Worm (Caenorhabditis elegans): Measurements from ENCODE around the gene msrp-5.

ce11 chrII:2583044-2583443, 33.7 kb upstream of the msrp-5 start, which contains the start of gene sri-74:
- TF ChIP-seq hlh-30 (tag; optimal IDR thresholded peaks at IDR 0.05; ENCODE audit: insufficient read depth): no peak
- no peak for TF ChIP-seq K09A11.1 (tag; optimal IDR thresholded peaks at IDR 0.05; ENCODE audit: insufficient read depth)
- TF ChIP-seq pax-1 (tag; optimal IDR thresholded peaks at IDR 0.05): no peak
- no peak for TF ChIP-seq unc-86 (tag; optimal IDR thresholded peaks at IDR 0.05)
- TF ChIP-seq nfya-1 (tag; optimal IDR thresholded peaks at IDR 0.05): no peak
- TF ChIP-seq unc-42 (tag; optimal IDR thresholded peaks at IDR 0.05): no peak
- TF ChIP-seq Y22D7AL.16 (tag; optimal IDR thresholded peaks at IDR 0.05): no peak
- no peak for TF ChIP-seq nhr-232 (tag; optimal IDR thresholded peaks at IDR 0.05)
- TF ChIP-seq sdc-2 (tag; optimal IDR thresholded peaks at IDR 0.05): no peak
- TF ChIP-seq ceh-24 (tag; optimal IDR thresholded peaks at IDR 0.05): no peak

Measured in whole organism, late embryonic.